Worm (Caenorhabditis elegans) whole organism, L4 larva: ENCODE measurements around the gene nadk-2.

Source experiments
- D1046.2 ChIP-seq: fragments of 200-800 bp; sonication (Bioruptor generic); IDR thresholded peaks from 2 replicates; pipeline ENCODE4 v1.3.6; 2022; ENCODE audit warnings: missing genetic modification characterization, missing compliant biosample characterization
- F37D6.2 ChIP-seq: sonication (generic microtip); optimal IDR thresholded peaks from 2 replicates; lab custom pipeline; 2016; ENCODE audit warnings: mild to moderate bottlenecking, missing genetic modification characterization, missing compliant biosample characterization
- T26A8.4 ChIP-seq: fragments of 200-800 bp; sonication (Bioruptor generic); IDR thresholded peaks from 2 replicates; pipeline ENCODE4 v1.3.6; 2022; ENCODE audit warnings: missing genetic modification characterization, missing compliant biosample characterization
- Y105C5A.15 ChIP-seq: fragments of 200-800 bp; sonication (Bioruptor generic); IDR thresholded peaks from 2 replicates; pipeline ENCODE4 v1.3.6; 2022; ENCODE audit warnings: missing genetic modification characterization, missing compliant biosample characterization
- Y5F2A.4 ChIP-seq: fragments of 200-800 bp; sonication (Bioruptor generic); optimal IDR thresholded peaks from 2 replicates; lab custom pipeline; 2018; ENCODE audit warnings: mild to moderate bottlenecking, missing genetic modification characterization, missing compliant biosample characterization
- aha-1 ChIP-seq: fragments of 150-350 bp; peaks from one replicate; lab custom pipeline; 2014; ENCODE audit warnings: missing biosample characterization, missing genetic modification characterization
- ceh-20 ChIP-seq: fragments of 200-800 bp; sonication (Bioruptor generic); IDR thresholded peaks from 2 replicates; pipeline ENCODE4 v1.3.6; 2022; ENCODE audit warnings: missing genetic modification reagents, missing genetic modification characterization, missing compliant biosample characterization
- dmd-6 ChIP-seq: fragments of 200-800 bp; sonication (Bioruptor generic); IDR thresholded peaks from 2 replicates; pipeline ENCODE4 v1.3.6; 2022; ENCODE audit warnings: missing genetic modification reagents, missing genetic modification characterization, missing compliant biosample characterization
- dmd-9 ChIP-seq: fragments of 200-800 bp; sonication (Bioruptor generic); IDR thresholded peaks from 2 replicates; pipeline ENCODE4 v1.3.6; 2022; ENCODE audit warnings: missing genetic modification reagents, missing genetic modification characterization, missing compliant biosample characterization
- dve-1 ChIP-seq: sonication (generic microtip); optimal IDR thresholded peaks from 2 replicates; lab custom pipeline; 2017; ENCODE audit warnings: antibody characterized with exemption, mild to moderate bottlenecking, missing genetic modification characterization, missing compliant biosample characterization; ENCODE audit not compliant: insufficient read depth
- egl-43 ChIP-seq: fragments of 200-800 bp; sonication (Bioruptor generic); IDR thresholded peaks from 2 replicates; pipeline ENCODE4 v1.3.6; 2022; ENCODE audit warnings: missing genetic modification reagents, missing genetic modification characterization, missing compliant biosample characterization
- hif-1 ChIP-seq, 2 experiments: sonication (generic microtip); optimal IDR thresholded peaks; 2 replicates each; lab custom pipeline; 2016 to 2017; ENCODE audit warnings: missing compliant biosample characterization in 2 of 2, missing genetic modification characterization in 2 of 2, missing genetic modification reagents in 2 of 2, missing genotype in 2 of 2, mild to moderate bottlenecking in 1 of 2
- hlh-11 ChIP-seq: fragments of 200-800 bp; sonication (Bioruptor generic); optimal IDR thresholded peaks from 2 replicates; lab custom pipeline; 2018; ENCODE audit warnings: mild to moderate bottlenecking, missing genetic modification characterization, missing compliant biosample characterization
- hmg-1.1 ChIP-seq: fragments of 200-800 bp; sonication (Bioruptor generic); IDR thresholded peaks from 2 replicates; pipeline ENCODE4 v1.3.6; 2022; ENCODE audit warnings: missing genetic modification reagents, missing genetic modification characterization, missing compliant biosample characterization
- lin-38 ChIP-seq: fragments of 200-800 bp; sonication (Bioruptor generic); IDR thresholded peaks from 2 replicates; pipeline ENCODE4 v1.3.6; 2022; ENCODE audit warnings: missing genetic modification reagents, missing genetic modification characterization, missing compliant biosample characterization
- lsy-2 ChIP-seq, 2 experiments: fragments of 150-350 bp in 1 of 2; sonication (generic microtip) in 1 of 2; optimal IDR thresholded peaks; 2 replicates each; lab custom pipeline; 2014 to 2017; ENCODE audit warnings: missing biosample characterization in 2 of 2, missing genetic modification characterization in 2 of 2
- madf-5 ChIP-seq, 2 experiments: fragments of 200-800 bp; sonication (Bioruptor generic); IDR thresholded peaks; 2 replicates each; pipeline ENCODE4 v1.3.6; 2022; ENCODE audit warnings: missing compliant biosample characterization in 2 of 2, missing genetic modification characterization in 2 of 2
- mdl-1 ChIP-seq, 2 experiments: fragments of 150-350 bp in 1 of 2; sonication (generic microtip) in 1 of 2; optimal IDR thresholded peaks; 2 replicates each; lab custom pipeline; 2014 to 2017; ENCODE audit warnings: missing biosample characterization in 2 of 2, missing genetic modification characterization in 2 of 2
- mdt-29 ChIP-seq: fragments of 200-800 bp; sonication (Bioruptor generic); IDR thresholded peaks from 2 replicates; pipeline ENCODE4 v1.3.6; 2022; ENCODE audit warnings: missing genetic modification reagents, missing genetic modification characterization, missing compliant biosample characterization
- mes-2 ChIP-seq: sonication (generic microtip); optimal IDR thresholded peaks from 2 replicates; lab custom pipeline; 2016; ENCODE audit warnings: missing genotype, mild to moderate bottlenecking, missing genetic modification characterization, missing compliant biosample characterization; ENCODE audit not compliant: poor library complexity, severe bottlenecking
- nhr-25 ChIP-seq: sonication (generic microtip); optimal IDR thresholded peaks from 2 replicates; lab custom pipeline; 2017; ENCODE audit warnings: missing genetic modification characterization, mild to moderate bottlenecking, missing compliant biosample characterization, antibody characterized with exemption, moderate library complexity, borderline replicate concordance; ENCODE audit not compliant: insufficient read depth
- nhr-42 ChIP-seq: fragments of 200-800 bp; sonication (Bioruptor generic); IDR thresholded peaks from 2 replicates; pipeline ENCODE4 v1.3.6; 2022; ENCODE audit warnings: missing genetic modification characterization, missing compliant biosample characterization
- nhr-6 ChIP-seq: fragments of 150-350 bp; optimal IDR thresholded peaks from 2 replicates; lab custom pipeline; 2014; ENCODE audit warnings: missing biosample characterization, missing genetic modification characterization
- nhr-76 ChIP-seq: fragments of 150-350 bp; optimal IDR thresholded peaks from 2 replicates; lab custom pipeline; 2014; ENCODE audit warnings: missing biosample characterization, missing genetic modification characterization
- rbr-2 ChIP-seq: sonication (generic microtip); optimal IDR thresholded peaks from 2 replicates; lab custom pipeline; 2016; ENCODE audit warnings: missing genotype, missing genetic modification characterization, missing compliant biosample characterization
- saeg-2 ChIP-seq: fragments of 200-800 bp; sonication (Bioruptor generic); IDR thresholded peaks from 2 replicates; pipeline ENCODE4 v1.3.6; 2022; ENCODE audit warnings: missing genetic modification reagents, missing genetic modification characterization, missing compliant biosample characterization
- set-16 ChIP-seq: fragments of 200-800 bp; sonication (Bioruptor generic); IDR thresholded peaks from 2 replicates; pipeline ENCODE4 v1.3.6; 2022; ENCODE audit warnings: missing genetic modification reagents, missing genetic modification characterization, missing compliant biosample characterization
- skn-1 ChIP-seq: fragments of 150-350 bp; optimal IDR thresholded peaks from 2 replicates; lab custom pipeline; 2014; ENCODE audit warnings: missing biosample characterization, missing genetic modification characterization
- tra-1 ChIP-seq: fragments of 200-800 bp; sonication (Bioruptor generic); IDR thresholded peaks from 2 replicates; pipeline ENCODE4 v1.3.6; 2022; ENCODE audit warnings: missing genetic modification reagents, missing genetic modification characterization, missing compliant biosample characterization
- unc-62 ChIP-seq, 3 experiments: fragments of 150-350 bp in 1 of 3; sonication (generic microtip); optimal IDR thresholded peaks in 2 of 3; peaks in 1 of 3; 1 replicate in 1 of 3; 2 replicates in 2 of 3; lab custom pipeline; 2014 to 2017; ENCODE audit warnings: missing biosample characterization in 3 of 3, missing genetic modification characterization in 3 of 3, missing genetic modification reagents in 3 of 3, missing genotype in 1 of 3
- zfp-3 ChIP-seq: fragments of 200-800 bp; sonication (Bioruptor generic); conservative IDR thresholded peaks from 2 replicates; pipeline ENCODE4 v1.3.6; 2022; ENCODE audit warnings: missing genetic modification reagents, missing genetic modification characterization, missing compliant biosample characterization

Gene nadk-2

ce11 chrII:12053486-12053885 is 4.1 kb downstream of the nadk-2 start (continued):
- no peak for TF ChIP-seq nhr-76 (tag; lab: Kevin White, UChicago)

ce11 chrII:12054150-12054549 is 4.8 kb downstream of the nadk-2 start:
- 0 out of 4 replicates have a peak, but pooled peaks of 1 of the 2 experiments have one; percentile 28 for TF ChIP-seq madf-5 (GFP tag; IDR thresholded peaks at IDR 0.05; lab: Robert Waterston, UW)
- TF ChIP-seq rbr-2 (tag; lab: Kevin White, UChicago), result no peak
- no peak for TF ChIP-seq F37D6.2 (tag; lab: Kevin White, UChicago)
- no peak for TF ChIP-seq Y5F2A.4 (GFP tag; lab: Kevin White, UChicago)
- TF ChIP-seq nhr-6 (tag; lab: Kevin White, UChicago), result no peak
- no peak for TF ChIP-seq lin-38
- 0 out of 2 replicates have a peak, but pooled peaks have one; percentile 15 for TF ChIP-seq hmg-1.1 (GFP tag; lab: Robert Waterston, UW)
- peak; percentile 27 for TF ChIP-seq aha-1
- peak in 1 of 2 experiments; percentile 1 for TF ChIP-seq lsy-2 (tag; optimal IDR thresholded peaks at IDR 0.05; lab: Kevin White, UChicago)

- TF ChIP-seq unc-62 (GFP tag; optimal IDR thresholded peaks at IDR 0.05 in 1 of 2; lab: Kevin White, UChicago), result no peak
- no peak for TF ChIP-seq unc-62 (tag; optimal IDR thresholded peaks at IDR 0.05; lab: Kevin White, UChicago)
- peak; percentile 15 for TF ChIP-seq dve-1 (tag; lab: Kevin White, UChicago)
- 0 out of 2 replicates have a peak, but pooled peaks have one; percentile 6 for TF ChIP-seq D1046.2 (GFP tag; lab: Robert Waterston, UW)
- TF ChIP-seq mes-2 (tag; lab: Kevin White, UChicago), result no peak
- TF ChIP-seq aha-1, result peak; percentile 66
- peak; percentile 19 for TF ChIP-seq nhr-25 (tag; lab: Kevin White, UChicago)
- TF ChIP-seq mdl-1 (tag; optimal IDR thresholded peaks at IDR 0.05; lab: Kevin White, UChicago), result peak in 1 of 2 experiments; percentile 34
- no peak for TF ChIP-seq Y105C5A.15
- TF ChIP-seq hlh-11, result peak; percentile 19
- TF ChIP-seq hif-1 (tag; optimal IDR thresholded peaks at IDR 0.05; lab: Kevin White, UChicago), result peak in 1 of 2 experiments; percentile 10
- no peak for TF ChIP-seq skn-1
These were observed 5.2 kb downstream of the nadk-2 start for ce11 chrII:12054558-12054957.

ce11 chrII:12055408-12056140 is 6.2 kb downstream of the nadk-2 start:
- no peak for TF ChIP-seq rbr-2 (tag; lab: Kevin White, UChicago)
- peak; percentile 6; the same call in 1 of the 2 replicates for TF ChIP-seq zfp-3 (GFP tag; lab: Robert Waterston, UW)
- peak; percentile 68; the same call in 1 of the 2 replicates for TF ChIP-seq set-16 (GFP tag; lab: Robert Waterston, UW)
- peak in 1 of 2 experiments; percentile 36 for TF ChIP-seq unc-62 (GFP tag; optimal IDR thresholded peaks at IDR 0.05 in 1 of 2; lab: Kevin White, UChicago)
- TF ChIP-seq unc-62 (tag; optimal IDR thresholded peaks at IDR 0.05; lab: Kevin White, UChicago), result no peak
- no peak for TF ChIP-seq saeg-2 (GFP tag; lab: Robert Waterston, UW)

- TF ChIP-seq dmd-9 (GFP tag; lab: Robert Waterston, UW) (0 out of 2 replicates have a peak, but pooled peaks have one; percentile 35), tra-1 (0 out of 2 replicates have a peak, but pooled peaks have one; percentile 15), mdt-29 (GFP tag; lab: Robert Waterston, UW) (0 out of 2 replicates have a peak, but pooled peaks have one; percentile 52), T26A8.4 (peak; percentile 56; the same call in 1 of the 2 replicates), dmd-6 (GFP tag; lab: Robert Waterston, UW) (peak; percentile 8; the same call in 1 of the 2 replicates), D1046.2 (GFP tag; lab: Robert Waterston, UW) (peak; percentile 89; the same call in 1 of the 2 replicates), nhr-42 (GFP tag; lab: Robert Waterston, UW) (0 out of 2 replicates have a peak, but pooled peaks have one; percentile 46), egl-43 (GFP tag; lab: Robert Waterston, UW) (peak; percentile 58; the same call in 1 of the 2 replicates), ceh-20 (0 out of 2 replicates have a peak, but pooled peaks have one; percentile 19)
These were observed 7.4 kb downstream of the nadk-2 start for ce11 chrII:12056801-12057200.
